Worm (Caenorhabditis elegans): ENCODE measurements around the gene fipr-12.

Gene fipr-12

DNA sequence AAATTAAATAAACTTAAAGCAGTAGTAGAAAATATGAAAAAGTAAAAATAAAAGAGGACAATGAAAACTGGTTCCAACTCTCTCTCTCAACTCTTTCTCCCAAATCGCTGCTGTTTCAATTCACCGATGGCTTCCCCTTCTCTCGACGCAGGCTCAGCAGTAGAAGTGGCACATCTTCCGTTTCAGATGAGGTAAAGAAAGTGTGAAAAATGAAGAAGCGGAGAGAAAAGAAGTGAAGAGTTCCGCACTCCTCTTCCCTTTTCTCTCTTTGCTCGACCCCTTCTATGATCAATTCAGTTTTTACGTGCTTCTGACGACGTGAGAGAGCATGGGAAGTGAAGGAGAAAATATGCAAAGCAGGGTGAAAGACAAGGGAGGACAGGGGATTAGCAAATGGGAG, 31.1 kb downstream of the fipr-12 start:
- TF ChIP-seq ces-1 (GFP tag; optimal IDR thresholded peaks at IDR 0.05) = peak; percentile 40
- TF ChIP-seq lsy-2 (tag; optimal IDR thresholded peaks at IDR 0.05) = no peak
- TF ChIP-seq ceh-39 (tag; optimal IDR thresholded peaks at IDR 0.05) = no peak

DNA sequence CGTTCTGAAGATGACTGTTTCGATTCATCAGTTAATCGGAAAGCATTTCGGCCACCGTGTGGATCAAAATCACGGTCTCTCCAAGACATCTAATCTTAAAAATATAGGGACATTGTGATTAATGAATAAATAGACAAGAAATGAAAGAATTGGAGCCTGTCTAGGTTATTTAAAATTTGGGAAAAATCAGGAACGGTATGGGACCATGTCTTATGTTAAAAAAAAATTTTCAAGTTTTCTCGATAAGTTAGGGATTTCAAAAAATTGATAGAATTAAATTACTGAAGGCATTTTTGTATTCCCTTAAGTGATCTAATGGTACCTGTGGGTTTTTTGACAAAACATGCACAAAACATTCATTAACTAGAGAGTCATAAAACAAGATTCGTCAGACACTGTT, 33.0 kb downstream of the fipr-12 start, which contains the start of gene unc-41:
Gene unc-41, minus strand, starts transcription at position 101 of the 400 bp plus-strand sequence.
- TF ChIP-seq elt-1 (tag; optimal IDR thresholded peaks at IDR 0.05; ENCODE audit: borderline replicate concordance, insufficient read depth) (no peak), mep-1 (tag; optimal IDR thresholded peaks at IDR 0.05) (no peak), tbx-8 (GFP tag; optimal IDR thresholded peaks at IDR 0.05) (no peak), ceh-83 (GFP tag; optimal IDR thresholded peaks at IDR 0.05) (no peak), nhr-76 (tag; optimal IDR thresholded peaks at IDR 0.05) (no peak), bed-3 (GFP tag; optimal IDR thresholded peaks at IDR 0.05) (no peak), lin-32 (GFP tag; optimal IDR thresholded peaks at IDR 0.05) (no peak), unc-62 (GFP tag; optimal IDR thresholded peaks at IDR 0.05) (no peak), drap-1 (GFP tag; optimal IDR thresholded peaks at IDR 0.05) (no peak), flh-1 (GFP tag; optimal IDR thresholded peaks at IDR 0.05) (no peak), ceh-43 (GFP tag; optimal IDR thresholded peaks at IDR 0.05) (no peak), snpc-4 (tag; optimal IDR thresholded peaks at IDR 0.05) (no peak), blmp-1 (tag; optimal IDR thresholded peaks at IDR 0.05) (no peak), sptf-1 (tag; optimal IDR thresholded peaks at IDR 0.05) (no peak), unc-39 (tag; optimal IDR thresholded peaks at IDR 0.05) (no peak), pha-4 (tag; optimal IDR thresholded peaks at IDR 0.05) (no peak), unc-120 (tag; optimal IDR thresholded peaks at IDR 0.05; ENCODE audit: poor library complexity, severe bottlenecking) (no peak)

DNA sequence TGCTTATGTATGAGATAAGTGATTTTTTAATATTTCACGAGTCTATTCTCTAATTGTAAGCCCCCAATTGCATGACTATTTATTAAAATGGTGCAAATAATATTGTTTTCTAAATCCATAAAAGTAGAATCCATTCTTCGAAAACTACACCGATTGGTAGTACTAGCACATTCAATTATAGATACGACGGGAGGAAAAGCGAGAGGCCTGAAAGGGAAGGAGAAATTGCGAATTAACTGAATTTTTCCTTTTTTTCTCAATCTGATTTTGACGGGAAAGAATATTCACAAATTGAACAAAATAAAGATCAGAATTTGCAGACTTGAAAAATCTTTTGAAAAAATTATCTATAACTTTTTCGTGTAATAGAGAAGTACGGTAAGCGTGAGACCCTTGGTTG, 34.1 kb downstream of the fipr-12 start:
- TF ChIP-seq pha-4 (tag; optimal IDR thresholded peaks at IDR 0.05) (no peak), nhr-237 (tag; optimal IDR thresholded peaks at IDR 0.05) (no peak), ces-1 (GFP tag; optimal IDR thresholded peaks at IDR 0.05) (peak; percentile 89), blmp-1 (tag; optimal IDR thresholded peaks at IDR 0.05) (no peak)

DNA sequence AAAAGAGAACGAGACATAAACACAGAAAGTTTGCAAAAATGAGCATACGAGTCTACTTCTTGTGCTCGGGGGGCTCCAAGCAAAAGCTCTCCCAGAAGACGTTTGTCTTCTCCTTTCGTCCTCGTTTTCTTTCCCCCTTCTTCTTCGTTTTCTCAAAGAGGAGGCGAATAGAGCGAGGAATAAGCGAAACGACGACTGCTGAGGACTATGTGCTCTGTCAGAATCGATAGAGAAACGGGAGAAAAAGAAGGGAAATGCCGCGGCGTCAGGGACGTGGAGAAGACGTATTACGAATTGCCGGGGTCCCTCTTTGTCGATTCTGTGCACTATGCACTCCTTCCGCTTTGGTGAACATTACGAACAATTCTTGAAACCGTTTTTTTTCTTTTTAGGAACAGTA, 35.3 kb downstream of the fipr-12 start:
- TF ChIP-seq lin-32 (GFP tag; optimal IDR thresholded peaks at IDR 0.05) (no peak), ces-1 (GFP tag; optimal IDR thresholded peaks at IDR 0.05) (peak; percentile 46)

DNA sequence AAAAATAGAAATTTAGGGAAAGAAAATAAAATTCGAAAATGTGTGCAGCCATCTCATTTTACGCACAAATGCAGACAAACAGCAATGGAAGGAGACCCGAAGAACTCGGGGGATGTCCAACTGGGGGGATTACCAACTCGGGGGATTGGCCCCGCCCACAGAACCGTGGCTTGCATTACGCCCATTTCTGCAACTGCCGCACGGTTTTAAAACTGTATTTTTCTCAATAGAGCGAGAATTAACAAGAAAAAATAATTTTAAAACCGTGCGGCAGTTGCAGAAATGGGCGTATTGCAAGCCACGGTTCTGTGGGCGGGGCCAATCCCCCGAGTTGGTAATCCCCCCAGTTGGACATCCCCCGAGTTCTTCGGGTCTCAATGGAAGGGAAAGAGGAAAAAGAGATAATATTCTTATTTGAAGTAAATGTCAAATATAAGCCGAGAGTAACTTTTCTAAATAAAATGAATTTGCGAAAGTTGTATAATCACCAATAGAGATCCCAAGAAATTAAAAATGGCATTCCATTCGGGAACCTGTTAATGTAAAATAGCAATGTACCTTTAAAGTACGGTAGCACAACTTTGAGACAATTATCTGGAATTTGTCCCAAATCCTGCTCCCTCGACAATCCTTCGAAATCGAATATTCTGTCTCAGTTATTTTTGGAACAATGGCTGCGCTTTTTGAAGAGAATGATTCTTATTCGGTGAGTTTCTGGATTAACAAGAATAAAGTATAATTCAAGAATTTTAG, 37.8 kb downstream of the fipr-12 start, which contains the start of the genes ruvb-1 and tofu-1:
Gene ruvb-1, minus strand, starts transcription at position 72 of the 753 bp plus-strand sequence.
Gene tofu-1, plus strand, starts transcription at position 417 of the 753 bp plus-strand sequence.
- TF ChIP-seq sptf-1 (tag; optimal IDR thresholded peaks at IDR 0.05) = peak; percentile 50
- TF ChIP-seq unc-120 (tag; optimal IDR thresholded peaks at IDR 0.05; ENCODE audit: poor library complexity, severe bottlenecking) = peak; percentile 28
- TF ChIP-seq ham-2 (GFP tag; optimal IDR thresholded peaks at IDR 0.05) = peak; percentile 19
- peak; percentile 28 for TF ChIP-seq ces-1 (GFP tag; optimal IDR thresholded peaks at IDR 0.05)
- peak; percentile 12 for TF ChIP-seq cnd-1 (tag; optimal IDR thresholded peaks at IDR 0.05)
- TF ChIP-seq lin-13 (tag; optimal IDR thresholded peaks at IDR 0.05) = peak; percentile 24
- TF ChIP-seq mep-1 (tag; optimal IDR thresholded peaks at IDR 0.05) = peak; percentile 34
- peak; percentile 27 for TF ChIP-seq lsy-2 (tag; optimal IDR thresholded peaks at IDR 0.05)

DNA sequence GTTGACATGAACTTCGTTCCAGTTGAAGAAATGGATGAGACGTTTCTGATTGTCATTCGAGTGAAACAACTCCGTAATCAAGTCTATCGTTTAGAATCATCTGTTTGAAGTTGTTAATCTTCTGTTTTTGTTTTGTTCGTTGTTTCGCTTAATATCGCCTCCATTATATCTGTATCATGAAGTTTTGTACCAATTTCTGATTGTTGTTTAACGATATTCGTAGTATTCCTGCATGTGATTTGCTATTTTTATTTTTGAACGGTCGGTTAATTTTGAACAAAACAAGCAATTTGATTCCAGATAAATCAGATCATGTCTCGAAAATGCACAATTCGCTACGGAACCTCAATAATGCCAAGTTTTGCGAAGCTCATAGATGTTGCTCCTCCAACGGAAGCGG, 39.4 kb downstream of the fipr-12 start, which contains the start of gene C27H6.9:
Gene C27H6.9, plus strand, starts transcription at position 301 of the 400 bp plus-strand sequence.
- no peak for TF ChIP-seq zip-8 (tag; optimal IDR thresholded peaks at IDR 0.05)
- no peak for TF ChIP-seq blmp-1 (tag; optimal IDR thresholded peaks at IDR 0.05)
- TF ChIP-seq lin-32 (GFP tag; optimal IDR thresholded peaks at IDR 0.05) = no peak
- TF ChIP-seq M03D4.4 (tag; optimal IDR thresholded peaks at IDR 0.05) = no peak
- no peak for TF ChIP-seq unc-120 (tag; optimal IDR thresholded peaks at IDR 0.05; ENCODE audit: poor library complexity, severe bottlenecking)
- TF ChIP-seq lin-13 (tag; optimal IDR thresholded peaks at IDR 0.05) = no peak
- no peak for TF ChIP-seq cnd-1 (tag; optimal IDR thresholded peaks at IDR 0.05)
- no peak for TF ChIP-seq elt-1 (tag; optimal IDR thresholded peaks at IDR 0.05; ENCODE audit: borderline replicate concordance, insufficient read depth)
- TF ChIP-seq ceh-83 (GFP tag; optimal IDR thresholded peaks at IDR 0.05) = no peak
- no peak for TF ChIP-seq mls-2 (tag; optimal IDR thresholded peaks at IDR 0.05)
- TF ChIP-seq nhr-28 (tag; optimal IDR thresholded peaks at IDR 0.05) = no peak
- no peak for TF ChIP-seq hlh-1 (tag; optimal IDR thresholded peaks at IDR 0.05)
- TF ChIP-seq tbx-8 (GFP tag; optimal IDR thresholded peaks at IDR 0.05) = no peak
